Worm (Caenorhabditis elegans) whole organism, L4 larva: ENCODE data around the gene klp-6.

Source experiments
- T20F7.1 ChIP-seq: fragments of 200-800 bp; sonication (Bioruptor generic); optimal IDR thresholded peaks from 2 replicates; lab custom pipeline; 2018; ENCODE audit warnings: mild to moderate bottlenecking, missing genetic modification characterization, missing compliant biosample characterization
- Y5F2A.4 ChIP-seq: fragments of 200-800 bp; sonication (Bioruptor generic); optimal IDR thresholded peaks from 2 replicates; lab custom pipeline; 2018; ENCODE audit warnings: mild to moderate bottlenecking, missing genetic modification characterization, missing compliant biosample characterization
- Y75B8A.6 ChIP-seq: fragments of 200-800 bp; sonication (Bioruptor generic); IDR thresholded peaks from 2 replicates; pipeline ENCODE4 v1.3.6; 2022; ENCODE audit warnings: missing genetic modification reagents, missing genetic modification characterization, missing compliant biosample characterization
- ZK337.2 ChIP-seq: fragments of 200-800 bp; sonication (Bioruptor generic); IDR thresholded peaks from 2 replicates; pipeline ENCODE4 v1.3.6; 2022; ENCODE audit warnings: missing genetic modification reagents, missing genetic modification characterization, missing compliant biosample characterization
- ZK546.5 ChIP-seq, 2 experiments: sonication (generic microtip); optimal IDR thresholded peaks; 2 replicates each; lab custom pipeline; 2017; ENCODE audit warnings: missing biosample characterization in 2 of 2, missing genetic modification characterization in 2 of 2
- aly-2 ChIP-seq: sonication (generic microtip); optimal IDR thresholded peaks from 2 replicates; lab custom pipeline; 2018; ENCODE audit warnings: missing biosample characterization, missing genetic modification characterization
- arid-1 ChIP-seq: fragments of 200-800 bp; sonication (Bioruptor generic); conservative IDR thresholded peaks from 2 replicates; pipeline ENCODE4 v1.3.6; 2022; ENCODE audit warnings: missing genetic modification reagents, missing genetic modification characterization, missing compliant biosample characterization
- attf-4 ChIP-seq: sonication (generic microtip); optimal IDR thresholded peaks from 3 replicates; lab custom pipeline; 2017; ENCODE audit warnings: missing biosample characterization, missing genetic modification characterization
- ceh-28 ChIP-seq: fragments of 150-350 bp; optimal IDR thresholded peaks from 2 replicates; lab custom pipeline; 2014; ENCODE audit warnings: missing biosample characterization, missing genetic modification reagents, missing genetic modification characterization
- ceh-62 ChIP-seq: sonication (generic microtip); optimal IDR thresholded peaks from 2 replicates; lab custom pipeline; 2017; ENCODE audit warnings: missing biosample characterization, missing genetic modification characterization
- ceh-82 ChIP-seq: sonication (generic microtip); optimal IDR thresholded peaks from 2 replicates; lab custom pipeline; 2017; ENCODE audit warnings: missing biosample characterization, missing genetic modification characterization
- ces-1 ChIP-seq: fragments of 150-350 bp; sonication (generic microtip); optimal IDR thresholded peaks from 4 replicates; lab custom pipeline; 2014; ENCODE audit warnings: missing biosample characterization, missing genetic modification reagents, missing genetic modification characterization
- daf-16 ChIP-seq, 3 experiments: sonication (generic microtip); optimal IDR thresholded peaks; 2 replicates each; lab custom pipeline; 2016 to 2017; ENCODE audit warnings: missing genetic modification characterization in 3 of 3, missing genetic modification reagents in 3 of 3, mild to moderate bottlenecking in 2 of 3, missing compliant biosample characterization in 2 of 3, missing biosample characterization in 1 of 3, moderate library complexity in 1 of 3
- daf-8 ChIP-seq: fragments of 200-800 bp; sonication (Bioruptor generic); IDR thresholded peaks from 2 replicates; pipeline ENCODE4 v1.3.6; 2022; ENCODE audit warnings: missing genetic modification characterization, missing compliant biosample characterization
- dmd-9 ChIP-seq: fragments of 200-800 bp; sonication (Bioruptor generic); IDR thresholded peaks from 2 replicates; pipeline ENCODE4 v1.3.6; 2022; ENCODE audit warnings: missing genetic modification reagents, missing genetic modification characterization, missing compliant biosample characterization
- dpl-1 ChIP-seq: fragments of 150-350 bp; optimal IDR thresholded peaks from 2 replicates; lab custom pipeline; 2014; ENCODE audit warnings: missing biosample characterization, missing genetic modification reagents, missing genetic modification characterization
- duxl-1 ChIP-seq: sonication (generic microtip); optimal IDR thresholded peaks from 2 replicates; lab custom pipeline; 2016; ENCODE audit warnings: mild to moderate bottlenecking, missing genetic modification characterization, moderate library complexity, missing compliant biosample characterization; ENCODE audit not compliant: poor library complexity
- dve-1 ChIP-seq: sonication (generic microtip); optimal IDR thresholded peaks from 2 replicates; lab custom pipeline; 2017; ENCODE audit warnings: antibody characterized with exemption, mild to moderate bottlenecking, missing genetic modification characterization, missing compliant biosample characterization; ENCODE audit not compliant: insufficient read depth
- fkh-10 ChIP-seq: fragments of 150-350 bp; optimal IDR thresholded peaks from 2 replicates; lab custom pipeline; 2014; ENCODE audit warnings: missing biosample characterization, missing genetic modification reagents, missing genetic modification characterization
- hlh-11 ChIP-seq: fragments of 200-800 bp; sonication (Bioruptor generic); optimal IDR thresholded peaks from 2 replicates; lab custom pipeline; 2018; ENCODE audit warnings: mild to moderate bottlenecking, missing genetic modification characterization, missing compliant biosample characterization
- jun-1 ChIP-seq: fragments of 150-350 bp; optimal IDR thresholded peaks from 2 replicates; lab custom pipeline; 2014; ENCODE audit warnings: missing biosample characterization, missing genetic modification reagents, missing genetic modification characterization
- lim-7 ChIP-seq: fragments of 200-800 bp; sonication (Bioruptor generic); IDR thresholded peaks from 2 replicates; pipeline ENCODE4 v1.3.6; 2022; ENCODE audit warnings: missing genetic modification characterization, missing compliant biosample characterization
- lin-13 ChIP-seq: fragments of 150-350 bp; optimal IDR thresholded peaks from 2 replicates; lab custom pipeline; 2014; ENCODE audit warnings: missing biosample characterization, missing genetic modification reagents, missing genetic modification characterization
- lin-29 ChIP-seq: fragments of 200-800 bp; sonication (Bioruptor generic); IDR thresholded peaks from 2 replicates; pipeline ENCODE4 v1.3.6; 2022; ENCODE audit warnings: missing genetic modification reagents, missing genetic modification characterization, missing compliant biosample characterization
- lin-39 ChIP-seq: fragments of 150-350 bp; optimal IDR thresholded peaks from 2 replicates; lab custom pipeline; 2014; ENCODE audit warnings: missing biosample characterization, missing genetic modification reagents, missing genetic modification characterization
- lsy-2 ChIP-seq, 2 experiments: fragments of 150-350 bp in 1 of 2; sonication (generic microtip) in 1 of 2; optimal IDR thresholded peaks; 2 replicates each; lab custom pipeline; 2014 to 2017; ENCODE audit warnings: missing biosample characterization in 2 of 2, missing genetic modification characterization in 2 of 2
- madf-9 ChIP-seq: fragments of 200-800 bp; sonication (Bioruptor generic); conservative IDR thresholded peaks from 2 replicates; pipeline ENCODE4 v1.3.6; 2022; ENCODE audit warnings: missing genetic modification reagents, missing genetic modification characterization, missing compliant biosample characterization
- mep-1 ChIP-seq: fragments of 150-350 bp; sonication (generic microtip); optimal IDR thresholded peaks from 3 replicates; lab custom pipeline; 2014; ENCODE audit warnings: missing biosample characterization, missing genetic modification characterization
- mes-2 ChIP-seq: sonication (generic microtip); optimal IDR thresholded peaks from 2 replicates; lab custom pipeline; 2016; ENCODE audit warnings: missing genotype, mild to moderate bottlenecking, missing genetic modification characterization, missing compliant biosample characterization; ENCODE audit not compliant: poor library complexity, severe bottlenecking
- mxl-3 ChIP-seq: fragments of 200-800 bp; sonication (Bioruptor generic); optimal IDR thresholded peaks from 2 replicates; lab custom pipeline; 2018; ENCODE audit warnings: mild to moderate bottlenecking, missing genetic modification characterization, missing compliant biosample characterization
- nhr-237 ChIP-seq: sonication (generic microtip); optimal IDR thresholded peaks from 2 replicates; lab custom pipeline; 2017; ENCODE audit warnings: missing biosample characterization, missing genetic modification characterization
- nhr-25 ChIP-seq: sonication (generic microtip); optimal IDR thresholded peaks from 2 replicates; lab custom pipeline; 2017; ENCODE audit warnings: missing genetic modification characterization, mild to moderate bottlenecking, missing compliant biosample characterization, antibody characterized with exemption, moderate library complexity, borderline replicate concordance; ENCODE audit not compliant: insufficient read depth
- nhr-41 ChIP-seq: fragments of 200-800 bp; sonication (Bioruptor generic); IDR thresholded peaks from 2 replicates; pipeline ENCODE4 v1.3.6; 2022; ENCODE audit warnings: missing genetic modification reagents, missing genetic modification characterization, missing compliant biosample characterization
- php-3 ChIP-seq: fragments of 200-800 bp; sonication (Bioruptor generic); IDR thresholded peaks from 2 replicates; pipeline ENCODE4 v1.3.6; 2022; ENCODE audit warnings: missing genetic modification reagents, missing genetic modification characterization, missing compliant biosample characterization
- set-16 ChIP-seq: fragments of 200-800 bp; sonication (Bioruptor generic); IDR thresholded peaks from 2 replicates; pipeline ENCODE4 v1.3.6; 2022; ENCODE audit warnings: missing genetic modification reagents, missing genetic modification characterization, missing compliant biosample characterization
- snpc-1.2 ChIP-seq: fragments of 200-800 bp; sonication (Bioruptor generic); IDR thresholded peaks from 2 replicates; pipeline ENCODE4 v1.3.6; 2022; ENCODE audit warnings: missing genetic modification reagents, missing genetic modification characterization, missing compliant biosample characterization
- snpc-4 ChIP-seq: fragments of 150-350 bp; optimal IDR thresholded peaks from 2 replicates; lab custom pipeline; 2014; ENCODE audit warnings: missing biosample characterization, missing genetic modification characterization
- tag-97 ChIP-seq: fragments of 200-800 bp; sonication (Bioruptor generic); IDR thresholded peaks from 2 replicates; pipeline ENCODE4 v1.3.6; 2022; ENCODE audit warnings: missing genetic modification characterization, missing compliant biosample characterization
- tra-1 ChIP-seq: fragments of 200-800 bp; sonication (Bioruptor generic); IDR thresholded peaks from 2 replicates; pipeline ENCODE4 v1.3.6; 2022; ENCODE audit warnings: missing genetic modification reagents, missing genetic modification characterization, missing compliant biosample characterization
- unc-130 ChIP-seq: sonication (generic microtip); optimal IDR thresholded peaks from 2 replicates; lab custom pipeline; 2016; ENCODE audit warnings: missing genetic modification reagents, missing genetic modification characterization, missing compliant biosample characterization
- unc-39 ChIP-seq: sonication (generic microtip); optimal IDR thresholded peaks from 2 replicates; lab custom pipeline; 2017; ENCODE audit warnings: missing biosample characterization, missing genetic modification characterization
- zfp-3 ChIP-seq: fragments of 200-800 bp; sonication (Bioruptor generic); conservative IDR thresholded peaks from 2 replicates; pipeline ENCODE4 v1.3.6; 2022; ENCODE audit warnings: missing genetic modification reagents, missing genetic modification characterization, missing compliant biosample characterization

klp-6 gene

DNA sequence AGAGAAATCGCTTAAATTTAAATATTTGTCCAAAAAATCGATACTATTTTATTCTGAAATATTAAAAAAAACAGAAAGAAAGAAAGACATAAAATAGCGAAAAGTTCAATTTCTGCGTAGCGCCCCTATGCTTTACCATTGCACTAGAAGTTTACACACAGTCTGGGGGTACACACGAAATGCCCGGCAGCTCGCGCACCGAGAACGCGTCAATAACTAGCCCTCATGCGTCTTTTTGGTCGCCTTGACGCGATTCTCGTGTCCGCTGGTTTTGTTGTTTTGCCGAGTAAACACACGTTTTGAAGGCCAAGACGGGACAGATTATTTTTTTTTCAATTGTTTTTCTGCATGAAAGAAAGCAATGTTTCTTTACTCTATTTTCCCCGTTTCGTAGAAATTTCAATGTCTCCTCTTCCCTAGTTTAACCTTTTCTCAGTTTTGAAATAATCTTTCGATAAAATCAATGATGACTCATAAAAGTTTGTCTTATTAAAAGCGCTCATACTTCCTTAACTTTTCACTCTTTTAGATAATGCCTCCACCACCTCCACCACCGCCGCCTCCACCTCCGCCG is 12.5 kb upstream of the klp-6 start, which contains the start of gene wip-1 (continued):
- TF ChIP-seq dve-1 (peak; percentile 100), daf-16 (GFP tag; optimal IDR thresholded peaks at IDR 0.05; lab: Kevin White, UChicago) (peak; percentile 95 to 97), daf-16 (tag; optimal IDR thresholded peaks at IDR 0.05; lab: Kevin White, UChicago) (peak; percentile 97), duxl-1 (tag; lab: Kevin White, UChicago) (peak; percentile 94), tag-97 (no peak), attf-4 (peak; percentile 3), lin-13 (GFP tag; lab: Kevin White, UChicago) (peak; percentile 97), lsy-2 (tag; optimal IDR thresholded peaks at IDR 0.05; lab: Kevin White, UChicago) (peak; percentile 88 to 97), T20F7.1 (GFP tag; lab: Kevin White, UChicago) (peak; percentile 95), unc-130 (GFP tag; lab: Kevin White, UChicago) (peak; percentile 97), nhr-25 (peak; percentile 95), dpl-1 (peak; percentile 95), Y5F2A.4 (GFP tag; lab: Kevin White, UChicago) (peak; percentile 77), aly-2 (tag; lab: Kevin White, UChicago) (no peak), lin-29 (GFP tag; lab: Robert Waterston, UW) (peak; percentile 91), zfp-3 (GFP tag; lab: Robert Waterston, UW) (peak; percentile 94), fkh-10 (GFP tag; lab: Kevin White, UChicago) (peak; percentile 85), ceh-82 (tag; lab: Kevin White, UChicago) (no peak), tra-1 (GFP tag; lab: Robert Waterston, UW) (peak; percentile 93), mes-2 (tag; lab: Kevin White, UChicago) (peak; percentile 96), mxl-3 (GFP tag; lab: Kevin White, UChicago) (peak; percentile 97), ZK546.5 (tag; optimal IDR thresholded peaks at IDR 0.05; lab: Kevin White, UChicago) (peak in 1 of 2 experiments; percentile 53), snpc-1.2 (peak; percentile 78), php-3 (GFP tag; lab: Robert Waterston, UW) (peak; percentile 93), mep-1 (tag; lab: Kevin White, UChicago) (peak; percentile 99), ZK337.2 (GFP tag; lab: Robert Waterston, UW) (peak; percentile 69; the same call in 1 of the 2 replicates), ceh-62 (tag; lab: Kevin White, UChicago) (no peak), lim-7 (peak; percentile 76), ceh-28 (tag; lab: Kevin White, UChicago) (peak; percentile 38), snpc-4 (tag; lab: Kevin White, UChicago) (peak; percentile 52), madf-9 (peak; percentile 97), daf-8 (GFP tag; lab: Robert Waterston, UW) (no peak), ces-1 (peak; percentile 33), arid-1 (peak; percentile 98), Y75B8A.6 (GFP tag; lab: Robert Waterston, UW) (no peak), unc-39 (tag; lab: Kevin White, UChicago) (peak; percentile 19), set-16 (peak; percentile 60), jun-1 (peak; percentile 95), hlh-11 (tag; lab: Kevin White, UChicago) (peak; percentile 98), nhr-41 (GFP tag; lab: Robert Waterston, UW) (peak; percentile 79; the same call in 1 of the 2 replicates), nhr-237 (tag; lab: Kevin White, UChicago) (peak; percentile 60), dmd-9 (peak; percentile 94), lin-39 (tag; lab: Kevin White, UChicago) (peak; percentile 55)
